Fruit fly (Drosophila melanogaster) whole organism, embryonic: ENCODE measurements around the gene CG31431.

Source experiments
- Adf1 ChIP-seq: fragments of 200-800 bp; sonication (Bioruptor generic); IDR thresholded peaks from 2 replicates; pipeline ENCODE4 v1.3.6; 2022; ENCODE audit warnings: missing biosample characterization, missing genetic modification characterization
- Awh ChIP-seq: fragments of 200-800 bp; sonication (Bioruptor generic); IDR thresholded peaks from 2 replicates; pipeline ENCODE4, ENCODE4 v1.3.6; 2022; ENCODE audit warnings: missing biosample characterization, missing genetic modification characterization
- CG11247 ChIP-seq: fragments of 200-800 bp; sonication (Bioruptor generic); IDR thresholded peaks from 2 replicates; pipeline ENCODE4 v1.3.6; 2022; ENCODE audit warnings: missing biosample characterization, missing genetic modification characterization
- CG11456 ChIP-seq: fragments of 200-800 bp; sonication (Bioruptor generic); IDR thresholded peaks from 3 replicates; pipeline ENCODE4 v1.3.6; 2022; ENCODE audit warnings: missing biosample characterization, missing genetic modification characterization
- CG12155 ChIP-seq: fragments of 200-800 bp; sonication (Bioruptor generic); optimal IDR thresholded peaks from 3 replicates; lab custom pipeline; 2016; ENCODE audit warnings: missing biosample characterization, missing genetic modification characterization
- CG1233 ChIP-seq: fragments of 200-800 bp; sonication (Bioruptor generic); optimal IDR thresholded peaks from 4 replicates; lab custom pipeline; 2018; ENCODE audit warnings: missing biosample characterization, mild to moderate bottlenecking, missing genetic modification characterization
- CG13424 ChIP-seq: fragments of 200-800 bp; sonication (Bioruptor generic); optimal IDR thresholded peaks from 2 replicates; lab custom pipeline; 2019; ENCODE audit warnings: missing biosample characterization, mild to moderate bottlenecking, missing genetic modification characterization, moderate library complexity
- CG18764 ChIP-seq: fragments of 200-800 bp; sonication (Bioruptor generic); optimal IDR thresholded peaks from 3 replicates; lab custom pipeline; 2016; ENCODE audit warnings: missing biosample characterization, missing genetic modification characterization
- CG2129 ChIP-seq: fragments of 200-800 bp; sonication (Bioruptor generic); IDR thresholded peaks from 2 replicates; pipeline ENCODE4 v1.3.6; 2022; ENCODE audit warnings: missing biosample characterization, missing genetic modification characterization; ENCODE audit not compliant: partially characterized antibody
- CG30020 ChIP-seq: fragments of 200-800 bp; optimal IDR thresholded peaks from 2 replicates; lab custom pipeline; 2019; ENCODE audit warnings: missing biosample characterization, mild to moderate bottlenecking, missing genetic modification characterization, moderate library complexity
- CG32767 ChIP-seq: fragments of 200-800 bp; sonication (Bioruptor generic); IDR thresholded peaks from 2 replicates; pipeline ENCODE4 v1.3.6; 2022; ENCODE audit warnings: missing biosample characterization, missing genetic modification characterization
- CG33557 ChIP-seq: fragments of 200-800 bp; sonication (Bioruptor generic); optimal IDR thresholded peaks from 2 replicates; lab custom pipeline; 2019; ENCODE audit warnings: missing biosample characterization, mild to moderate bottlenecking, missing genetic modification characterization, moderate library complexity
- CG3838 ChIP-seq: fragments of 200-800 bp; sonication (Bioruptor generic); optimal IDR thresholded peaks from 3 replicates; lab custom pipeline; 2016; ENCODE audit warnings: missing biosample characterization, missing genetic modification characterization
- CG4730 ChIP-seq: fragments of 200-800 bp; sonication (Bioruptor generic); IDR thresholded peaks from 2 replicates; pipeline ENCODE4 v1.3.6; 2022; ENCODE audit warnings: missing biosample characterization, missing genetic modification characterization
- CG4820 ChIP-seq: fragments of 200-800 bp; sonication (Bioruptor generic); optimal IDR thresholded peaks from 3 replicates; lab custom pipeline; 2016; ENCODE audit warnings: missing biosample characterization, missing genetic modification characterization
- CG6254 ChIP-seq: fragments of 200-800 bp; sonication (Bioruptor generic); optimal IDR thresholded peaks from 3 replicates; lab custom pipeline; 2017; ENCODE audit warnings: mild to moderate bottlenecking, missing biosample characterization, missing genetic modification reagents, missing genetic modification characterization
- CG7928 ChIP-seq: fragments of 200-800 bp; sonication (Bioruptor generic); optimal IDR thresholded peaks from 2 replicates; lab custom pipeline; 2017; ENCODE audit warnings: missing biosample characterization, mild to moderate bottlenecking, missing genetic modification characterization
- CG7963 ChIP-seq: fragments of 200-800 bp; sonication (Bioruptor generic); IDR thresholded peaks from 3 replicates; pipeline ENCODE4 v1.3.6; 2022; ENCODE audit warnings: missing biosample characterization, missing genetic modification characterization; ENCODE audit not compliant: partially characterized antibody
- CG8478 ChIP-seq: fragments of >200 bp; optimal IDR thresholded peaks from 2 replicates; lab custom pipeline; 2018
- CG8944 ChIP-seq: fragments of 200-800 bp; sonication (Bioruptor generic); optimal IDR thresholded peaks from 3 replicates; lab custom pipeline; 2016; ENCODE audit warnings: missing biosample characterization, missing genetic modification characterization
- CG9817 ChIP-seq: fragments of 200-800 bp; sonication (Bioruptor generic); optimal IDR thresholded peaks from 2 replicates; lab custom pipeline; 2018; ENCODE audit warnings: missing biosample characterization, mild to moderate bottlenecking, missing genetic modification characterization, moderate library complexity
- D19A ChIP-seq: fragments of 200-800 bp; optimal IDR thresholded peaks from 3 replicates; lab custom pipeline; 2019; ENCODE audit warnings: missing biosample characterization, mild to moderate bottlenecking, missing genetic modification characterization, moderate library complexity
- Dbx ChIP-seq: fragments of 200-800 bp; sonication (Bioruptor generic); IDR thresholded peaks from 3 replicates; pipeline ENCODE4 v1.3.6; 2022; ENCODE audit warnings: missing biosample characterization, missing genetic modification characterization
- Dip3 ChIP-seq: fragments of 200-800 bp; sonication (Bioruptor generic); optimal IDR thresholded peaks from 3 replicates; lab custom pipeline; 2016; ENCODE audit warnings: missing biosample characterization, missing genetic modification characterization
- Eip74EF ChIP-seq, 2 experiments: fragments of 200-800 bp in 1 of 2; fragments of >200 bp in 1 of 2; sonication (Bioruptor generic) in 1 of 2; optimal IDR thresholded peaks; 2 replicates each; lab custom pipeline; 2017 to 2019; ENCODE audit warnings: missing biosample characterization in 2 of 2, missing genetic modification characterization in 2 of 2, mild to moderate bottlenecking in 1 of 2, moderate library complexity in 1 of 2
- Elba2 ChIP-seq: fragments of 200-800 bp; sonication (Bioruptor generic); optimal IDR thresholded peaks from 3 replicates; lab custom pipeline; 2016; ENCODE audit warnings: missing biosample characterization, missing genetic modification characterization
- HLH3B ChIP-seq: fragments of 200-800 bp; sonication (Bioruptor generic); IDR thresholded peaks from 2 replicates; pipeline ENCODE4 v1.3.6; 2022; ENCODE audit warnings: missing biosample characterization, missing genetic modification characterization
- HLH54F ChIP-seq: fragments of 200-800 bp; sonication (Bioruptor generic); optimal IDR thresholded peaks from 3 replicates; lab custom pipeline; 2016; ENCODE audit warnings: missing biosample characterization, missing genetic modification characterization
- Hr78 ChIP-seq, 2 experiments: fragments of 200-800 bp in 1 of 2; fragments of >200 bp in 1 of 2; sonication (Bioruptor generic) in 1 of 2; optimal IDR thresholded peaks; 2 replicates each; lab custom pipeline; 2017 to 2019; ENCODE audit warnings: missing biosample characterization in 2 of 2, missing genetic modification characterization in 2 of 2, mild to moderate bottlenecking in 1 of 2, moderate library complexity in 1 of 2
- Kr ChIP-seq: fragments of 200-800 bp; sonication (Bioruptor generic); optimal IDR thresholded peaks from 2 replicates; lab custom pipeline; 2017; ENCODE audit warnings: missing biosample characterization, mild to moderate bottlenecking, missing genetic modification characterization
- MBD-R2 ChIP-seq: fragments of 200-800 bp; sonication (Bioruptor generic); IDR thresholded peaks from 2 replicates; pipeline ENCODE4 v1.3.6; 2022; ENCODE audit warnings: missing biosample characterization, missing genetic modification characterization
- MESR4 ChIP-seq: fragments of 200-800 bp; sonication (Bioruptor generic); optimal IDR thresholded peaks from 2 replicates; lab custom pipeline; 2018; ENCODE audit warnings: missing biosample characterization, mild to moderate bottlenecking, missing genetic modification characterization, moderate library complexity
- Mrtf ChIP-seq: fragments of 200-800 bp; sonication (Bioruptor generic); IDR thresholded peaks from 3 replicates; pipeline ENCODE4 v1.3.6; 2022; ENCODE audit warnings: missing biosample characterization, missing genetic modification characterization
- Optix ChIP-seq: fragments of 200-800 bp; sonication (Bioruptor generic); IDR thresholded peaks from 3 replicates; pipeline ENCODE4 v1.3.6; 2022; ENCODE audit warnings: missing biosample characterization, missing genetic modification characterization
- Six4 ChIP-seq: fragments of 200-800 bp; sonication (Bioruptor generic); optimal IDR thresholded peaks from 2 replicates; lab custom pipeline; 2016; ENCODE audit warnings: missing biosample characterization, missing genetic modification characterization
- bcd ChIP-seq: fragments of 200-800 bp; sonication (Bioruptor generic); optimal IDR thresholded peaks from 2 replicates; lab custom pipeline; 2017; ENCODE audit warnings: missing biosample characterization, mild to moderate bottlenecking, missing genetic modification characterization
- chm ChIP-seq: fragments of 200-800 bp; sonication (Bioruptor generic); IDR thresholded peaks from 2 replicates; pipeline ENCODE4 v1.3.6; 2022; ENCODE audit warnings: missing biosample characterization, missing genetic modification characterization
- en ChIP-seq: fragments of 200-800 bp; sonication (Bioruptor generic); optimal IDR thresholded peaks from 2 replicates; lab custom pipeline; 2016; ENCODE audit warnings: missing biosample characterization, missing genetic modification characterization
- ewg ChIP-seq: fragments of 200-800 bp; sonication (Bioruptor generic); optimal IDR thresholded peaks from 3 replicates; lab custom pipeline; 2017; ENCODE audit warnings: mild to moderate bottlenecking, missing biosample characterization, missing genetic modification reagents, missing genetic modification characterization
- gcm ChIP-seq: fragments of 200-800 bp; sonication (Bioruptor generic); optimal IDR thresholded peaks from 2 replicates; lab custom pipeline; 2019; ENCODE audit warnings: missing biosample characterization, mild to moderate bottlenecking, missing genetic modification characterization, moderate library complexity
- hbn ChIP-seq: fragments of 200-800 bp; sonication (Bioruptor generic); IDR thresholded peaks from 2 replicates; pipeline ENCODE4 v1.3.6; 2022; ENCODE audit warnings: missing biosample characterization, missing genetic modification characterization; ENCODE audit not compliant: partially characterized antibody
- jing ChIP-seq: fragments of 200-800 bp; sonication (Bioruptor generic); optimal IDR thresholded peaks from 2 replicates; lab custom pipeline; 2018; ENCODE audit warnings: missing biosample characterization, mild to moderate bottlenecking, missing genetic modification characterization
- lilli ChIP-seq: fragments of 200-800 bp; sonication (Bioruptor generic); optimal IDR thresholded peaks from 3 replicates; lab custom pipeline; 2016; ENCODE audit warnings: missing biosample characterization, missing genetic modification characterization
- mirr ChIP-seq: fragments of 200-800 bp; sonication (Bioruptor generic); optimal IDR thresholded peaks from 3 replicates; lab custom pipeline; 2018; ENCODE audit warnings: missing biosample characterization, mild to moderate bottlenecking, missing genetic modification characterization
- peb ChIP-seq: fragments of 200-800 bp; sonication (Bioruptor generic); IDR thresholded peaks from 2 replicates; pipeline ENCODE4 v1.3.6; 2022; ENCODE audit warnings: missing biosample characterization, missing genetic modification characterization
- slou ChIP-seq: fragments of 200-800 bp; sonication (Bioruptor generic); optimal IDR thresholded peaks from 3 replicates; lab custom pipeline; 2016; ENCODE audit warnings: missing biosample characterization, missing genetic modification characterization
- so ChIP-seq: fragments of 200-800 bp; sonication (Bioruptor generic); IDR thresholded peaks from 3 replicates; pipeline ENCODE4 v1.3.6; 2022; ENCODE audit warnings: missing biosample characterization, missing genetic modification characterization
- tio ChIP-seq: fragments of 200-800 bp; sonication (Bioruptor generic); optimal IDR thresholded peaks from 2 replicates; lab custom pipeline; 2017; ENCODE audit warnings: missing biosample characterization, missing genetic modification characterization, inconsistent platforms
- yki ChIP-seq: fragments of >200 bp; optimal IDR thresholded peaks from 3 replicates; lab custom pipeline; 2018
- zen2 ChIP-seq: fragments of 200-800 bp; sonication (Bioruptor generic); IDR thresholded peaks from 3 replicates; pipeline ENCODE4 v1.3.6; 2022; ENCODE audit warnings: missing biosample characterization, missing genetic modification characterization; ENCODE audit not compliant: partially characterized antibody

Gene CG31431

DNA sequence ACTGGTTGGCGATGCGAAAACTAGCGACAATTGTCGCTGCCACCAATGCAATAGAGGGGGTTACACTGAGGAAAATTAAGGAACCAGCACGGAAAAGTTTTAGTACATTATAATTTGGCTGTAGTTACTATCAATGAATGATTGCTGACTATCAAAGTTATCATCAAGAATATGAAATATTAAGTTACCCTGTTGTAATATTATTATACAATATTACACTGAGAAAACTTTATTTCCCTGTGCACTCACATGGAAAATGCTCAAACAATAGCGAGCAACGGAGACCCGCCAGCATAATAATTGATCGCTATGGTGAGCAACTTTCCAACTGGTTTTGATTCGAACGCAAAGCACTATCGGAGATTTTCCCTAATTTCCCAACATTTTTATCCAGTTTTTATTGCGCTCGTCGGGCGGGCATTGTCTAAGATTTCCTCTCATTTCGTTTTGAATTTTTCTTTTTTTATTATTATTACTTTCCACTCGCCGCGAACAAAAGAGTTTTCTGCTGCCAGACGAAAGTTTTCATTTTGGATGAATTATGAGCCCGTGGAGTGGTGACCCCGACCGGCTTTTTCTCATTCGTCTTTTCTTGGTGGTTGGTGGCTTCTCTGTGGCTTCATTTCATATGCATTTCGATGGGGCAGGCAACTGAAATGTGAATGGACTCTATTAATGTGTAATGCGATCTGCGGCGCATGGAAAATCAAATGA, 8.2 kb upstream of the CG31431 start (continued):
- TF ChIP-seq CG32767 (peak; percentile 65), Kr (GFP tag; lab: Kevin White, UChicago) (no peak), CG33557 (peak; percentile 79), Hr78 (GFP tag; optimal IDR thresholded peaks at IDR 0.05; lab: Kevin White, UChicago) (peak in 1 of 2 experiments; percentile 71), CG7928 (no peak), CG13424 (tag; lab: Kevin White, UChicago) (peak; percentile 87), Adf1 (GFP tag; lab: Robert Waterston, UW) (no peak), mirr (no peak), yki (lab: Kevin White, UChicago) (no peak), en (GFP tag; lab: Kevin White, UChicago) (peak; percentile 21), CG18764 (GFP tag; lab: Kevin White, UChicago) (peak; percentile 42), Mrtf (GFP tag; lab: Robert Waterston, UW) (no peak; the same call in 2 of the 3 replicates), D19A (tag; lab: Kevin White, UChicago) (peak; percentile 68), peb (peak; percentile 67), gcm (GFP tag; lab: Kevin White, UChicago) (peak; percentile 96), jing (GFP tag; lab: Kevin White, UChicago) (peak; percentile 70), so (peak; percentile 74; the same call in 1 of the 3 replicates), CG9817 (peak; percentile 55), CG4820 (GFP tag; lab: Kevin White, UChicago) (peak; percentile 75), CG2129 (GFP tag; lab: Robert Waterston, UW) (no peak), MESR4 (GFP tag; lab: Kevin White, UChicago) (no peak), CG11456 (GFP tag; lab: Robert Waterston, UW) (0 out of 3 replicates have a peak, but pooled peaks have one; percentile 57), zen2 (GFP tag; lab: Robert Waterston, UW) (no peak), lilli (GFP tag; lab: Kevin White, UChicago) (peak; percentile 42), CG8478 (lab: Kevin White, UChicago) (no peak), CG30020 (peak; percentile 69), Awh (GFP tag; lab: Robert Waterston, UW) (peak; percentile 86), CG8944 (GFP tag; lab: Kevin White, UChicago) (peak; percentile 39), HLH3B (GFP tag; lab: Robert Waterston, UW) (peak; percentile 60), Eip74EF (GFP tag; optimal IDR thresholded peaks at IDR 0.05; lab: Kevin White, UChicago) (peak in 1 of 2 experiments; percentile 81), slou (GFP tag; lab: Kevin White, UChicago) (no peak), HLH54F (GFP tag; lab: Kevin White, UChicago) (no peak), bcd (peak; percentile 55), CG6254 (GFP tag; lab: Kevin White, UChicago) (peak; percentile 63), Elba2 (GFP tag; lab: Kevin White, UChicago) (no peak), Dip3 (no peak), MBD-R2 (GFP tag; lab: Robert Waterston, UW) (no peak), chm (no peak; the same call in 1 of the 2 replicates), CG1233 (GFP tag; lab: Kevin White, UChicago) (peak; percentile 46), CG11247 (GFP tag; lab: Robert Waterston, UW) (no peak; the same call in 1 of the 2 replicates), Optix (GFP tag; lab: Robert Waterston, UW) (peak; percentile 56; the same call in 2 of the 3 replicates), ewg (peak; percentile 86), tio (GFP tag; lab: Kevin White, UChicago) (peak; percentile 54), CG4730 (GFP tag; lab: Robert Waterston, UW) (peak; percentile 50; the same call in 1 of the 2 replicates), hbn (no peak), Dbx (GFP tag; lab: Robert Waterston, UW) (no peak), CG3838 (GFP tag; lab: Kevin White, UChicago) (no peak), Six4 (GFP tag; lab: Kevin White, UChicago) (peak; percentile 51), CG7963 (GFP tag; lab: Robert Waterston, UW) (no peak), CG12155 (GFP tag; lab: Kevin White, UChicago) (peak; percentile 37)
